Worm (Caenorhabditis elegans): Measurements from ENCODE around the gene emc-1.

DNA sequence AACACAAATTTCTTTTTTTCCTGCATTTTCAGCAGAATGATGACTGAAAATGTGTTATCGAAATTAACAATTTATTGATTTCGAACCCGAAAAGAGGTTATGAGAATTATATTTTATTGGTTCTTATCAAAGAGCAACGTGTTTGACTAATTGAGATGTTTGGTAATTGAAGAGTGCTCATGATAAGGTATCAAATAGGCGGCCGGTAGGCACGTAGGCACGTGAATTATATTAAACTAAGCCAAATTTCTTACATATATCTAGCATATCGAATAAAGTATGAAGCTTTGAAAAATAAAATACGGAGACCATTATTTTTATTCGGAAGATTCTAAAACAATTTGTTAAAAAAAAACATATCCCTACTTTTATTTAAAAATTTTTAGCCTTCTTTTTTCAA, 17.2 kb upstream of the emc-1 start, which contains the start of gene math-45:
- TF ChIP-seq fos-1 (tag; optimal IDR thresholded peaks at IDR 0.05) (no peak), T26A8.4 (GFP tag; IDR thresholded peaks at IDR 0.05) (no peak), ztf-11 (tag; optimal IDR thresholded peaks at IDR 0.05) (no peak), nhr-28 (tag; optimal IDR thresholded peaks at IDR 0.05) (peak; percentile 17), egl-27 (tag; optimal IDR thresholded peaks at IDR 0.05) (no peak)

Data from whole organism, L4 larva.